Worm (Caenorhabditis elegans): ENCODE data around the gene vab-3.

ce11 chrX:10524483-10524948, 24.8 kb downstream of the vab-3 start, which contains the start of the genes mboa-7 and git-1:
- no peak for TF ChIP-seq unc-62 (GFP tag; optimal IDR thresholded peaks at IDR 0.05)
- TF ChIP-seq ceh-90 (tag; optimal IDR thresholded peaks at IDR 0.05) = no peak
- TF ChIP-seq ceh-63 (GFP tag; optimal IDR thresholded peaks at IDR 0.05) = no peak
- no peak for TF ChIP-seq snpc-4 (tag; optimal IDR thresholded peaks at IDR 0.05)
- TF ChIP-seq nhr-237 (tag; optimal IDR thresholded peaks at IDR 0.05) = no peak
- TF ChIP-seq dsc-1 (tag; optimal IDR thresholded peaks at IDR 0.05) = no peak
- TF ChIP-seq pqm-1 (tag; optimal IDR thresholded peaks at IDR 0.05) = no peak
- peak; percentile 37 for TF ChIP-seq skn-1 (tag; optimal IDR thresholded peaks at IDR 0.05)
- no peak for TF ChIP-seq nhr-85 (tag)
- TF ChIP-seq sox-4 (tag; optimal IDR thresholded peaks at IDR 0.05) = no peak
- peak in 1 of 3 experiments; percentile 61 for TF ChIP-seq ceh-82 (tag; optimal IDR thresholded peaks at IDR 0.05)
- peak; percentile 66 to 73 for TF ChIP-seq lsy-2 (tag; optimal IDR thresholded peaks at IDR 0.05)
- TF ChIP-seq mdl-1 (tag; optimal IDR thresholded peaks at IDR 0.05) = peak in 1 of 2 experiments; percentile 50
